Fruit fly (Drosophila melanogaster): Measurements from ENCODE around the gene CG43074.

CG43074 gene

DNA sequence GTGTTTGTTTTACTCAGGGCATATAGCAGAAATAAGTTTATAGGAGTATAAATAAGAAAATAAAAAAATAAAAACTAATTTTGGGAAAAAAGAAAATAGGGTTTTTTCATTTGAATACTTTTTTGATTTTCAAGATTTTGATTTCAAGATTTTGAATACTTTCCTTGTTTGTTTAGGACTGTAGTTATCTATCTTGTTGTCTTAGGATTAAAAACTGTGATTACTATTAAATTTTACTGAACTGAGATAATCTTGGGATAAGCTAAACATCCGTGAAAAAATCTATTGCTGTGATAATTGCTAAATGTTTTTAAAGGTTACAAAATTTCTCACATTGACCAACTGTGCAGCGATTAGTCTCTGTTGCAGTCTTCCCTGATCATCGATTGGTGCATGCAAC is 28.5 kb upstream of the CG43074 start:
- TF ChIP-seq sens (GFP tag): peak; percentile 36
- TF ChIP-seq bsh (GFP tag; optimal IDR thresholded peaks at IDR 0.05): peak in 1 of 2 experiments; percentile 81
- no peak for TF ChIP-seq Pdp1 (GFP tag; optimal IDR thresholded peaks at IDR 0.05)
- TF ChIP-seq Hr3 (GFP tag; optimal IDR thresholded peaks at IDR 0.05): no peak

DNA sequence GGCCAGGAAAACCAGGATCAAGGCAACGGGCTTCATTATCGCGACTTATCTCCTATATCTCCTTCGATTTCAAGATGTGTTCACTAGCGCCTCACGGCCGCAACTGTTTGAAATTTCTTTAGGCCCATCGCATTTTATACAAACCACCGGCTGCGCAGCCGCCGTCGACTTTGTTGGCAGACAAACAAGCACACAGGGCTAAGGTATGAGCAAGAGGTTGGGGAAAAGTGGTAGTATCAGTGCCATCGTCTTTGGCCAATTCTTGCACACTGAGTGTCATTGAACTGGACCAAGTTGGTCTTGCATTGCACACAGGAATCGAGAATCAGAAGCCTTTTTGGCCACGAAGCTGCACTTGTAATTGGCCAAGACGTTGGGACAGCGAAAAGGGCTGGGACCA is 28.1 kb upstream of the CG43074 start, which contains the start of gene ImpE2:
Gene ImpE2, minus strand, starts transcription at position 115 of the 400 bp plus-strand sequence.
- TF ChIP-seq CG10979 (tag; optimal IDR thresholded peaks at IDR 0.05) (no peak), CG6175 (GFP tag; IDR thresholded peaks at IDR 0.05) (no peak), CG2116 (GFP tag; optimal IDR thresholded peaks at IDR 0.05) (no peak), MBD-R2 (GFP tag; IDR thresholded peaks at IDR 0.05) (no peak), CG18619 (GFP tag; optimal IDR thresholded peaks at IDR 0.05) (no peak), fu2 (GFP tag; optimal IDR thresholded peaks at IDR 0.05) (no peak), CTCF (GFP tag; optimal IDR thresholded peaks at IDR 0.05) (no peak), CG4404 (GFP tag; IDR thresholded peaks at IDR 0.05) (no peak)

DNA sequence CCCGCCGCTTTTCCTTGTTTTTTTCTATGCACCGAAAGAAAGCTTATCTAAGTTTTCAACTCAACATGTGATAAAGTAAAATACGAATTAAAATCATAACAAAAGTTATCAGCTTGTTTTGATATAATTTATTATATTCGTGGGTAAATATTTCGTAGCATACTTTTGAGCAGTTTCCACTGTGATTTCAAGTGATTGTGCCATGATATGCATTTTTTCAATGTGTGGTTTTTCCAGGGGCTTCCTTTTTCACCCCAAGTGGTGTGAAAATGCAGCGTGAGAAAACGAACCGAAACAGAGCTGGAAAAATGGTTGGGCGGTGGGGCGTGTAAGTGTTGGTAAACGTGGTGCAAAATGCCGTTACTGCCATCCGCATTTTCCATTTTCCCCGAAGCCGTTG is 18.8 kb upstream of the CG43074 start:
- TF ChIP-seq mam (GFP tag; optimal IDR thresholded peaks at IDR 0.05): no peak
- peak; percentile 63 for TF ChIP-seq CG8290 (GFP tag; optimal IDR thresholded peaks at IDR 0.05)
- TF ChIP-seq CG8290 (tag; optimal IDR thresholded peaks at IDR 0.05): peak in 1 of 2 experiments; percentile 63
- TF ChIP-seq sens (GFP tag): peak; percentile 70

DNA sequence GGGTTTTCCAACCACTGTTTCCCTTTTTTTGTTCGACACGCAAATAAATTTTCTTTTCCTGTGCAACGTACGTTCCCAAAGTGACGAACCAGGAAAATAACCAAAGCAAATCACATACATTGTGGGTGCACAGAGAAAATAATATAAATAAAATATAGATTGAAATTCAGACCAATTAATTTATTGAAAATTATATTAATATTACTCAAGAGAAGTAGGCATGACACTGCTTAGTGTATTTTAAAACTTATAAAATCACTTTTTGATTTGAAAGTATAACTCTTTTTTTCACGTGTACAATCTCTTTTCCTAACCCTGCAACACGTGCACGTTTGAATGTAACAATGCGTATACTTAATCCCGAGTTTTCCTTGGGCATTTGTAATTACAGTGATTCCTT is 12.1 kb upstream of the CG43074 start:
- TF ChIP-seq E2f1 (GFP tag; IDR thresholded peaks at IDR 0.05): 0 out of 2 replicates have a peak, but pooled peaks have one; percentile 15
- TF ChIP-seq CG32767 (GFP tag; IDR thresholded peaks at IDR 0.05): 0 out of 2 replicates have a peak, but pooled peaks have one; percentile 17
- no peak for TF ChIP-seq MTF-1 (GFP tag; optimal IDR thresholded peaks at IDR 0.05; ENCODE audit: borderline replicate concordance)
- TF ChIP-seq CG7357 (GFP tag; IDR thresholded peaks at IDR 0.05): no peak
- no peak for TF ChIP-seq Doc2 (GFP tag; IDR thresholded peaks at IDR 0.05)
- no peak for TF ChIP-seq dimm (GFP tag; IDR thresholded peaks at IDR 0.05)
- TF ChIP-seq CG13424 (tag; optimal IDR thresholded peaks at IDR 0.05): peak; percentile 17
- TF ChIP-seq Meics (GFP tag; optimal IDR thresholded peaks at IDR 0.05): peak; percentile 38
- TF ChIP-seq CG1233 (GFP tag; optimal IDR thresholded peaks at IDR 0.05): no peak
- peak; percentile 51; the same call in 1 of the 3 replicates for TF ChIP-seq dysf (GFP tag; IDR thresholded peaks at IDR 0.05)
- TF ChIP-seq Sox102F (GFP tag; optimal IDR thresholded peaks at IDR 0.05): peak; percentile 42
- peak; percentile 4 for TF ChIP-seq Fer3 (tag; optimal IDR thresholded peaks at IDR 0.05)
- TF ChIP-seq prd (optimal IDR thresholded peaks at IDR 0.05): no peak
- 0 out of 3 replicates have a peak, but pooled peaks have one; percentile 27 for TF ChIP-seq prd (GFP tag; IDR thresholded peaks at IDR 0.05)
- TF ChIP-seq gsb (GFP tag; IDR thresholded peaks at IDR 0.05): no peak
- no peak for TF ChIP-seq Kr (GFP tag; optimal IDR thresholded peaks at IDR 0.05)
- 0 out of 3 replicates have a peak, but pooled peaks have one; percentile 21 for TF ChIP-seq gce (GFP tag; IDR thresholded peaks at IDR 0.05)
- TF ChIP-seq lab (GFP tag; optimal IDR thresholded peaks at IDR 0.05): peak; percentile 55
- TF ChIP-seq CG9932 (GFP tag; IDR thresholded peaks at IDR 0.05): no peak
- TF ChIP-seq CG15073 (GFP tag; optimal IDR thresholded peaks at IDR 0.05): no peak
- peak; percentile 9 for TF ChIP-seq CG9727 (GFP tag; optimal IDR thresholded peaks at IDR 0.05)
- TF ChIP-seq twi (tag; optimal IDR thresholded peaks at IDR 0.05): no peak
- no peak for TF ChIP-seq CG1832 (GFP tag; optimal IDR thresholded peaks at IDR 0.05)
- peak; percentile 34; the same call in 1 of the 2 replicates for TF ChIP-seq CG14014 (GFP tag; IDR thresholded peaks at IDR 0.05)
- TF ChIP-seq grn (GFP tag; optimal IDR thresholded peaks at IDR 0.05): no peak
- no peak for TF ChIP-seq CG10321 (GFP tag; IDR thresholded peaks at IDR 0.05)
- TF ChIP-seq fd96Cb (tag; optimal IDR thresholded peaks at IDR 0.05): peak; percentile 14
- TF ChIP-seq NC2α (GFP tag; optimal IDR thresholded peaks at IDR 0.05): no peak
- no peak for TF ChIP-seq CG18262 (tag; optimal IDR thresholded peaks at IDR 0.05)
- TF ChIP-seq cad (GFP tag; optimal IDR thresholded peaks at IDR 0.05): no peak
- TF ChIP-seq Dbx (GFP tag; IDR thresholded peaks at IDR 0.05): 0 out of 3 replicates have a peak, but pooled peaks have one; percentile 51
- TF ChIP-seq CG18599 (GFP tag; optimal IDR thresholded peaks at IDR 0.05): peak; percentile 54
- TF ChIP-seq dmrt99B (tag; optimal IDR thresholded peaks at IDR 0.05): peak; percentile 46
